Fruit fly (Drosophila melanogaster): ENCODE results near the gene Prp40.

Prp40 gene

dm6 chr2L:2993236-2993635, 29.8 kb upstream of the Prp40 start (continued):
- peak; percentile 41 for TF ChIP-seq mirr (GFP tag; optimal IDR thresholded peaks at IDR 0.05)
- no peak for TF ChIP-seq CG42726 (GFP tag; IDR thresholded peaks at IDR 0.05; ENCODE audit: partially characterized antibody)
- TF ChIP-seq Hr78 (GFP tag; optimal IDR thresholded peaks at IDR 0.05): no peak
- TF ChIP-seq pum (GFP tag; optimal IDR thresholded peaks at IDR 0.05): no peak
- TF ChIP-seq E2f2 (GFP tag; IDR thresholded peaks at IDR 0.05): no peak
- TF ChIP-seq wdn (GFP tag; IDR thresholded peaks at IDR 0.05): no peak
- no peak for TF ChIP-seq hkb (optimal IDR thresholded peaks at IDR 0.05)
- peak; percentile 35; the same call in 1 of the 2 replicates for TF ChIP-seq hkb (GFP tag; IDR thresholded peaks at IDR 0.05)
- no peak for TF ChIP-seq NC2β (GFP tag; optimal IDR thresholded peaks at IDR 0.05)
- no peak for TF ChIP-seq CG2712 (tag; optimal IDR thresholded peaks at IDR 0.05)
- no peak for TF ChIP-seq Bdp1 (GFP tag; optimal IDR thresholded peaks at IDR 0.05)
- TF ChIP-seq bcd (GFP tag; optimal IDR thresholded peaks at IDR 0.05): no peak
- no peak for TF ChIP-seq CG7556 (GFP tag; optimal IDR thresholded peaks at IDR 0.05)
- no peak for TF ChIP-seq mam (GFP tag; optimal IDR thresholded peaks at IDR 0.05)
- TF ChIP-seq CG3163 (GFP tag; optimal IDR thresholded peaks at IDR 0.05): no peak
- TF ChIP-seq CG10543 (GFP tag; optimal IDR thresholded peaks at IDR 0.05): peak; percentile 66
- no peak for TF ChIP-seq usp (GFP tag; optimal IDR thresholded peaks at IDR 0.05)
- no peak for TF ChIP-seq dati (GFP tag; IDR thresholded peaks at IDR 0.05)
- TF ChIP-seq NFAT (GFP tag; IDR thresholded peaks at IDR 0.05): no peak
- TF ChIP-seq CG13296 (GFP tag; optimal IDR thresholded peaks at IDR 0.05): peak; percentile 14
- TF ChIP-seq Aef1 (GFP tag; IDR thresholded peaks at IDR 0.05): 0 out of 3 replicates have a peak, but pooled peaks have one; percentile 29
- peak; percentile 10 for TF ChIP-seq CG6813 (GFP tag; optimal IDR thresholded peaks at IDR 0.05)
- no peak for TF ChIP-seq schlank (tag; optimal IDR thresholded peaks at IDR 0.05)
- TF ChIP-seq Hey (tag; optimal IDR thresholded peaks at IDR 0.05): peak; percentile 83
- TF ChIP-seq CG34422 (GFP tag; IDR thresholded peaks at IDR 0.05): peak; percentile 35; the same call in 1 of the 3 replicates
- no peak for TF ChIP-seq CG9876 (GFP tag; optimal IDR thresholded peaks at IDR 0.05)
- no peak for TF ChIP-seq h (optimal IDR thresholded peaks at IDR 0.05)
- no peak for TF ChIP-seq Nf-YA (GFP tag; IDR thresholded peaks at IDR 0.05)
- no peak for TF ChIP-seq bsh (GFP tag; optimal IDR thresholded peaks at IDR 0.05)
- no peak for TF ChIP-seq pfk (GFP tag; optimal IDR thresholded peaks at IDR 0.05)
- no peak for TF ChIP-seq ase (GFP tag; IDR thresholded peaks at IDR 0.05)

dm6 chr2L:2993702-2994101, 29.3 kb upstream of the Prp40 start:
- no peak for TF ChIP-seq CG3281 (GFP tag; optimal IDR thresholded peaks at IDR 0.05)
- TF ChIP-seq Oli (tag; optimal IDR thresholded peaks at IDR 0.05): no peak
- no peak for TF ChIP-seq CG11085 (GFP tag; IDR thresholded peaks at IDR 0.05)
- TF ChIP-seq gro (GFP tag; optimal IDR thresholded peaks at IDR 0.05): no peak
- TF ChIP-seq NC2β (GFP tag; optimal IDR thresholded peaks at IDR 0.05): no peak
- TF ChIP-seq dan (GFP tag; IDR thresholded peaks at IDR 0.05): no peak
- 0 out of 3 replicates have a peak, but pooled peaks have one; percentile 21 for TF ChIP-seq CG11093 (GFP tag; IDR thresholded peaks at IDR 0.05)
- no peak for TF ChIP-seq Nf-YC (tag; optimal IDR thresholded peaks at IDR 0.05)
- no peak for TF ChIP-seq Poxn (GFP tag; IDR thresholded peaks at IDR 0.05)
- 0 out of 2 replicates have a peak, but pooled peaks have one; percentile 20 for TF ChIP-seq toy (GFP tag; IDR thresholded peaks at IDR 0.05)
- no peak for TF ChIP-seq CG3995 (GFP tag; optimal IDR thresholded peaks at IDR 0.05)
- TF ChIP-seq sr (GFP tag; IDR thresholded peaks at IDR 0.05): no peak
- no peak for TF ChIP-seq grau (tag; optimal IDR thresholded peaks at IDR 0.05)
- no peak for TF ChIP-seq CG4360 (GFP tag; IDR thresholded peaks at IDR 0.05)
- no peak for TF ChIP-seq so (GFP tag; IDR thresholded peaks at IDR 0.05)
- TF ChIP-seq caup (GFP tag; optimal IDR thresholded peaks at IDR 0.05; ENCODE audit: severe bottlenecking): no peak
- TF ChIP-seq CG12219 (GFP tag; optimal IDR thresholded peaks at IDR 0.05): no peak
- TF ChIP-seq hth (optimal IDR thresholded peaks at IDR 0.05): no peak
- no peak for TF ChIP-seq Chrac-16 (GFP tag; optimal IDR thresholded peaks at IDR 0.05)
- no peak for TF ChIP-seq Dll (GFP tag; IDR thresholded peaks at IDR 0.05; ENCODE audit: partially characterized antibody)
- no peak for TF ChIP-seq gt (GFP tag; IDR thresholded peaks at IDR 0.05)
- no peak for TF ChIP-seq CG5180 (GFP tag; optimal IDR thresholded peaks at IDR 0.05)
- TF ChIP-seq lola (GFP tag; optimal IDR thresholded peaks at IDR 0.05): no peak
- TF ChIP-seq CG12744 (GFP tag; optimal IDR thresholded peaks at IDR 0.05): no peak
